Worm (Caenorhabditis elegans) whole organism, L4/young adult: ENCODE data around the gene Y75B7B.1.
A peak's percentile ranks its signal among the peaks of the same experiment; 100 is the strongest.

Experiments
- W03F9.2 ChIP-seq: fragments of 150-350 bp; optimal IDR thresholded peaks from 2 replicates; lab custom pipeline; 2014; ENCODE audit warnings: missing biosample characterization, missing genetic modification characterization
- dao-5 ChIP-seq: sonication (generic microtip); optimal IDR thresholded peaks from 2 replicates; lab custom pipeline; 2016; ENCODE audit warnings: missing genotype, missing genetic modification characterization, moderate library complexity, missing compliant biosample characterization
- him-1 ChIP-seq: sonication (generic microtip); optimal IDR thresholded peaks from 2 replicates; lab custom pipeline; 2016; ENCODE audit warnings: missing genotype, missing genetic modification reagents, missing genetic modification characterization, missing compliant biosample characterization

The Y75B7B.1 gene

DNA sequence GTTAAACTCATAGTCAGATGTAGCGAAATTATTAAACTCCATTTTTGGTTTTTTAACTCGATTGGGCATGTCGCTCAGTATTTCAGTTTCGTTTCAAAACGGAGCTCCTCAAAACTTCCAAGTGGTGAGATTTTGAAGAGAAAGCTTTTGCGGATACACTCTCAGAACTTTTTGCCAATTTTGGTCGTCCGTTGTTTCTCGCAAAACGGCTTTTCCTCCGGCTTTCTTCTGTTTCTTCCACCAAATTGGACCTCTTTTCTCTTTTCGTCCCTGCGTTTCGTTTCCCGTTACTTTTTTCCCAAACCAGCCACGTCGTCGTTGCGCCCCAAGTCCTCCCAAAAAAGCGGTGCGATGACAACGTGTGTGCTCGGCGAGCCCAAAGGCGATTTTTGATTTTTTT lies 10.7 kb upstream of the Y75B7B.1 start, which contains the start of gene C39F7.1:
Gene C39F7.1 (plus strand): TSS at position 301 of the 400 bp plus-strand sequence.
- TF ChIP-seq him-1 (no peak), W03F9.2 (tag; lab: Kevin White, UChicago) (no peak), dao-5 (tag; lab: Kevin White, UChicago) (no peak)

DNA sequence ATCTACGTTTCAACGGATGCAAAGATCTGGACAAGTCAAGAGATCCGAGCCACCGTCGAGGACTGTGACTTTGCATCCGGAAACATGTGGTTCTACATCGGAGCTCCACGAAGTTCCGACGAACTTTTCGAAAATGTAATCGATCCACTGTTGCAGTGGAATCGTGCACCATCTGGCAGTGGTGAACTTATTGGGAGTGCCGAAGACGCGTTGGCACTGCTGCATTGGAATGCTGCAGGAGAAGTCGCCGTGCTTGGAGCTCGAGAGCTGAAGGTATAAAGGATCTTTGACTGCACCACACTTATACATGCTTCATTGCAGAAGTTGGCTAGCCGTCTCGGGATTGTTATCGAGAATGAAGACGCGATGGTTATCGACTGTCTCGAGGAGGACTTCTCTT lies 8.7 kb upstream of the Y75B7B.1 start:
- TF ChIP-seq dao-5 (tag; lab: Kevin White, UChicago) (no peak), W03F9.2 (tag; lab: Kevin White, UChicago) (no peak), him-1 (no peak)

- TF ChIP-seq dao-5 (tag; lab: Kevin White, UChicago) (no peak), him-1 (no peak), W03F9.2 (tag; lab: Kevin White, UChicago) (no peak)
Measured at ce11 chrV:1263078-1263732, 7.5 kb upstream of the Y75B7B.1 start.

ce11 chrV:1263939-1264823 lies 6.5 kb upstream of the Y75B7B.1 start, which contains the start of the genes rab-1 and C39F7.5:
TSS of gene rab-1 (minus strand) at chrV:1263989.
TSS of gene C39F7.5 (plus strand) at chrV:1264773.
- TF ChIP-seq him-1 (no peak), W03F9.2 (tag; lab: Kevin White, UChicago) (peak; percentile 88)

DNA sequence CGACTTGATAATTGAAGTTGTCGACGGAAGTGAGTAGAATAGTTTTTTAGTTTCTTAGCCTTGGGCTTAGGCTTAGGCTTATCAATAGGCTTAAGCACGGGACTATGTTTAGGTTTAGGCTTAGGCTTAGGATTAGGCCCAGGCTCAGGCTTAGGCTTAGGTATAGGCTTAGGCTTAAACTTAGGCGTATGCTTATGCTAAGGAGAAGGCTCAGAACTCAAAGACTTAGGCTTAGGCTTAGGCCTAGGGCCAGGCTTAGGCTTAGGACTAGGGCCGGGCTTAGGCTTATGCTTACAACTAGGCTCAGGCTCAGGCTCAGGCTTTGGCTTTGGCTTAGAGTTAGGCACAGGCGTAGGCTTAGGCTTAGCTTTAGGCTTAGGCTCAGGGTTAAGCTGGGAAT lies 4.2 kb upstream of the Y75B7B.1 start:
- TF ChIP-seq W03F9.2 (tag; lab: Kevin White, UChicago) (no peak), him-1 (no peak), dao-5 (tag; lab: Kevin White, UChicago) (no peak)

DNA sequence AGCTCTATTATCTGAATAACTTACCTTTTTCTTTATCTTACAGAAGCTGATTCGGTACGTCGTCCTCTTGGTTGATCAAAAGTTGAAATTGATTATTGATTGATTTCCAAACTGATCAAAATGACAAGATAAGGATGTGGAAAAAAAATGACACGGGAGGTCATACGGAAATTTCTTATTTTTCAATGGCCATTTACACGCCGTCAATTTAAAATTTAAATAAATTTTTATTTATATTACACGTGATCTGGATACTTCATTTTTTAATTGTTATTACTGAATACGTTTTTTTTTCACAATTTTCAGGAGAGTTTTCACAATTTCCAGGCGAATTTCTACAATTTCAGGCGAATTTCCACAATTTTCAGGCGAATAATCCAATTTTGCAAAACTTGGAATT lies 5.2 kb downstream of the Y75B7B.1 start, which contains the start of gene Y75B7B.2:
Gene Y75B7B.2 (minus strand): TSS at position 101 of the 400 bp plus-strand sequence.
- TF ChIP-seq dao-5 (tag; lab: Kevin White, UChicago) (no peak), W03F9.2 (tag; lab: Kevin White, UChicago) (no peak), him-1 (no peak)

DNA sequence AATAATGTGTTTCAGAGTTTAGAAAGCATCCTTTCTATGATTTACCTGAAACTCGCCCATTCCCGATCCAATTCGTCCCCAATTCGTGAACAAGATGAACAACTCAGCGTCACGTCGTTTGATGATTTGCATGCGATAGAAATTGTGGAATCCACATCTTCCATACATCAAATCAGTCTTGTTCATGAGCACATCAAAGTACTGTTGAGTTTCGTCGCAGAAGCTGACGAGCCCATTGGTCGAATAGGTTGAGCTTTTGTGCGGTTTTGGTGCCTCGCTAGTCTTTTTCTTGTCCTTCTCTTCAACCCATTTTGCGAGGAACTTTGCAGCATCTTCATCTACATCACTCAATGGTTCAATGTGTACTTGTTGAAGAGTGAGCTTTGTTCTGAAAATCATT lies 7.2 kb downstream of the Y75B7B.1 start:
- TF ChIP-seq dao-5 (tag; lab: Kevin White, UChicago) (no peak), him-1 (no peak), W03F9.2 (tag; lab: Kevin White, UChicago) (no peak)

ce11 chrV:1278529-1278928 lies 7.8 kb downstream of the Y75B7B.1 start:
- TF ChIP-seq him-1 (no peak), W03F9.2 (tag; lab: Kevin White, UChicago) (no peak), dao-5 (tag; lab: Kevin White, UChicago) (no peak)

DNA sequence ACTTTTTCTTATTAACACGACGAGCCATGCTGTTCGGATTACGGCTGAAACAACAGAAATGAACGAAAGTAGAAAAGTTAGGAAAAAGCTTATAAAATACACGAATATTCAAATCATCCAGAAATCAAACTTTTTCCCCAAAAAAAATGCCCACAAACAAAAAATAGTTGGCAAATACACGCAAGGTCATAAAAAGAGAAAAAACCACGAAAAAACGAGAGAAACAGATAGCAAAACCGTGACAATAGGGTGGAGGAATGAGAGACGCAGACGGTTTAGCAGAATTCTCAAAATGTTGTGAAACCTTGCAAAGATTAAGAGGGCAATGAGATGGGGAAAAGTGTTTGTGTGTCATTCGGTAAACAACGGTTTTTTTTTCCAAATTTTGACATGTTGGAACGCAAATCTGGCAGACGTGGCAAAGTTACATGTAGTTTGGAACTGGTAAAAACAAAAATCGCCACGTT lies 15.0 kb downstream of the Y75B7B.1 start, which contains the start of gene tank-1:
Gene tank-1 (minus strand): TSS at position 51 of the 467 bp plus-strand sequence.
- TF ChIP-seq W03F9.2 (tag; lab: Kevin White, UChicago) (no peak), him-1 (no peak), dao-5 (tag; lab: Kevin White, UChicago) (no peak)

ce11 chrV:1287276-1287675 lies 16.6 kb downstream of the Y75B7B.1 start:
- TF ChIP-seq W03F9.2 (tag; lab: Kevin White, UChicago) (no peak), him-1 (no peak)

- TF ChIP-seq W03F9.2 (tag; lab: Kevin White, UChicago) (no peak), him-1 (no peak), dao-5 (tag; lab: Kevin White, UChicago) (no peak)
Measured at ce11 chrV:1299232-1299631, 28.5 kb downstream of the Y75B7B.1 start, which contains the start of gene egl-2. TSS of gene egl-2 (minus strand) at chrV:1299332.

- TF ChIP-seq him-1: no peak
Measured at ce11 chrV:1302090-1302489, 31.4 kb downstream of the Y75B7B.1 start.

DNA sequence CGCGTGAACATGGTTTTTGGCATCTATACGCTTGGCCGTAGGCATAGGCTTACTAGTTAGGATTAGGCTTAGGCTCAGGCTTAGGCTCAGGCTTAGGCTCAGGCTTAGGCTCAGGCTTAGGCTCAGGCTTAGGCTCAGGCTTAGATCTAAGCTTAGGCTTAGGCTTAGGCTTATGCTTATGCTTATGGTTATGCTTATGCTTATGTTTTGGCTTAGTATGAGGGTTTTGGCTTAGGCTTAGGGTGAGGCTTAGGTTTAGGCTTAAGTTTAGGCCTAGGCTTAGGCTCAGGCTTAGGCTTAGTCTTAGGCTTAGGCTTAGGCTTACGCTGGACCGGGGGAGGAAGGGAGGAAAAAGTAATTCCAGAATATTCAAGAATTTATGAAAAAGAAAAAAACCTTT lies 35.1 kb downstream of the Y75B7B.1 start:
- no peak for TF ChIP-seq dao-5 (tag; lab: Kevin White, UChicago)
- TF ChIP-seq W03F9.2 (tag; lab: Kevin White, UChicago): no peak
- TF ChIP-seq him-1: no peak

DNA sequence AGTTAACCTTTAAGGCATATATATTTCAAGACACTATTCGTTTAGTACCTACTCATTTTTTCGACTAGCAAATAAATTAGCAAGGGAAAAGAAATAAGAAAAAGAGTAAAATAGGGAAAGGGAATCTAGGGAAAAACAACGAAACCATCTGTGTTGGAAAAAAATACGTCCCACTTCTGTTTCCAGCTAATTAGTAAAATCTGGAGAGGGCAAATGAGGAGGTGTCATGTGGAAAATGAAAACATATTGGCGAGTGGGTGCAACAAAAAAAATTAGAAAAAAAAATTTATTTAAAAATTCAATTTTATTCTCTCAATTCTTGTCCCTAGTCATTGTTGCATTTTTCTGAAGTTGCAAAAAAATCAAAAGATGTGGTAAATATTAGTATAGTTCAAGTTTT lies 37.0 kb downstream of the Y75B7B.1 start:
- TF ChIP-seq him-1 (no peak), W03F9.2 (tag; lab: Kevin White, UChicago) (no peak), dao-5 (tag; lab: Kevin White, UChicago) (no peak)
